Fruit fly (Drosophila melanogaster) whole organism, embryonic: ENCODE data around the gene Lasp.

Experiments used
- ATbp ChIP-seq: fragments of 200-800 bp; sonication (Bioruptor generic); optimal IDR thresholded peaks from 2 replicates; lab custom pipeline; 2017; ENCODE audit warnings: missing biosample characterization, mild to moderate bottlenecking, missing genetic modification characterization, missing genetic modification reagents
- Abd-B ChIP-seq: fragments of 200-800 bp; sonication (Bioruptor generic); optimal IDR thresholded peaks from 2 replicates; lab custom pipeline; 2018; ENCODE audit warnings: missing biosample characterization, mild to moderate bottlenecking, missing genetic modification characterization, moderate library complexity
- Atf-2 ChIP-seq: fragments of 200-800 bp; sonication (Bioruptor generic); optimal IDR thresholded peaks from 2 replicates; lab custom pipeline; 2016; ENCODE audit warnings: missing biosample characterization, missing genetic modification characterization
- Bteb2 ChIP-seq: fragments of 200-800 bp; sonication (Bioruptor generic); optimal IDR thresholded peaks from 2 replicates; lab custom pipeline; 2016; ENCODE audit warnings: missing biosample characterization, missing genetic modification characterization
- CG10147 ChIP-seq: fragments of 200-800 bp; sonication (Bioruptor generic); optimal IDR thresholded peaks from 2 replicates; lab custom pipeline; 2019; ENCODE audit warnings: missing biosample characterization, mild to moderate bottlenecking, missing genetic modification characterization, moderate library complexity
- CG10321 ChIP-seq: fragments of 200-800 bp; sonication (Bioruptor generic); IDR thresholded peaks from 2 replicates; pipeline ENCODE4 v1.3.6; 2022; ENCODE audit warnings: missing biosample characterization, missing genetic modification characterization
- CG10543 ChIP-seq: fragments of 200-800 bp; sonication (Bioruptor generic); optimal IDR thresholded peaks from 3 replicates; lab custom pipeline; 2017; ENCODE audit warnings: missing biosample characterization, mild to moderate bottlenecking, missing genetic modification characterization, moderate library complexity
- CG11398 ChIP-seq: fragments of 200-800 bp; sonication (Bioruptor generic); optimal IDR thresholded peaks from 2 replicates; lab custom pipeline; 2016; ENCODE audit warnings: missing biosample characterization, missing genetic modification characterization
- CG12155 ChIP-seq: fragments of 200-800 bp; sonication (Bioruptor generic); optimal IDR thresholded peaks from 3 replicates; lab custom pipeline; 2016; ENCODE audit warnings: missing biosample characterization, missing genetic modification characterization
- CG12219 ChIP-seq: fragments of 200-800 bp; sonication (Bioruptor generic); optimal IDR thresholded peaks from 3 replicates; lab custom pipeline; 2018; ENCODE audit warnings: missing biosample characterization, mild to moderate bottlenecking, missing genetic modification characterization
- CG13424 ChIP-seq: fragments of 200-800 bp; sonication (Bioruptor generic); optimal IDR thresholded peaks from 2 replicates; lab custom pipeline; 2019; ENCODE audit warnings: missing biosample characterization, mild to moderate bottlenecking, missing genetic modification characterization, moderate library complexity
- CG1647 ChIP-seq: fragments of 200-800 bp; sonication (Bioruptor generic); optimal IDR thresholded peaks from 3 replicates; lab custom pipeline; 2016; ENCODE audit warnings: missing biosample characterization, missing genetic modification characterization
- CG16863 ChIP-seq: fragments of 200-800 bp; sonication (Bioruptor generic); optimal IDR thresholded peaks from 3 replicates; lab custom pipeline; 2016; ENCODE audit warnings: missing biosample characterization, missing genetic modification characterization
- CG17359 ChIP-seq: fragments of 200-800 bp; sonication (Bioruptor generic); optimal IDR thresholded peaks from 3 replicates; lab custom pipeline; 2018; ENCODE audit warnings: missing biosample characterization, mild to moderate bottlenecking, missing genetic modification characterization, moderate library complexity
- CG2889 ChIP-seq: fragments of 200-800 bp; sonication (Bioruptor generic); IDR thresholded peaks from 3 replicates; pipeline ENCODE4 v1.3.6; 2022; ENCODE audit warnings: missing biosample characterization, missing genetic modification characterization
- CG32772 ChIP-seq: fragments of 200-800 bp; sonication (Bioruptor generic); IDR thresholded peaks from 2 replicates; pipeline ENCODE4 v1.3.6; 2022; ENCODE audit warnings: missing biosample characterization, missing genetic modification characterization
- CG33213 ChIP-seq: fragments of 200-800 bp; sonication (Bioruptor generic); optimal IDR thresholded peaks from 3 replicates; lab custom pipeline; 2016; ENCODE audit warnings: missing biosample characterization, missing genetic modification characterization
- CG4360 ChIP-seq: fragments of 200-800 bp; sonication (Bioruptor generic); IDR thresholded peaks from 2 replicates; pipeline ENCODE4 v1.3.6; 2022; ENCODE audit warnings: missing biosample characterization, missing genetic modification characterization
- CG5180 ChIP-seq: fragments of 200-800 bp; sonication (Bioruptor generic); optimal IDR thresholded peaks from 3 replicates; lab custom pipeline; 2017; ENCODE audit warnings: missing biosample characterization, missing genetic modification characterization, mild to moderate bottlenecking, moderate library complexity, missing genetic modification reagents
- CG6854 ChIP-seq: fragments of 200-800 bp; sonication (Bioruptor generic); optimal IDR thresholded peaks from 3 replicates; lab custom pipeline; 2017; ENCODE audit warnings: missing biosample characterization, mild to moderate bottlenecking, missing genetic modification characterization
- CG8089 ChIP-seq: fragments of 200-800 bp; sonication (Bioruptor generic); optimal IDR thresholded peaks from 3 replicates; lab custom pipeline; 2016; ENCODE audit warnings: missing biosample characterization, missing genetic modification characterization
- CG9876 ChIP-seq: fragments of 200-800 bp; sonication (Bioruptor generic); optimal IDR thresholded peaks from 2 replicates; lab custom pipeline; 2016; ENCODE audit warnings: missing biosample characterization, missing genetic modification characterization
- CrebB ChIP-seq: fragments of 200-800 bp; sonication (Bioruptor generic); optimal IDR thresholded peaks from 3 replicates; lab custom pipeline; 2018; ENCODE audit warnings: missing biosample characterization, mild to moderate bottlenecking, missing genetic modification characterization
- D19B ChIP-seq: fragments of 200-800 bp; sonication (Bioruptor generic); optimal IDR thresholded peaks from 2 replicates; lab custom pipeline; 2017; ENCODE audit warnings: missing biosample characterization, mild to moderate bottlenecking, missing genetic modification characterization
- Dad ChIP-seq: fragments of 200-800 bp; sonication (Bioruptor generic); optimal IDR thresholded peaks from 3 replicates; lab custom pipeline; 2016; ENCODE audit warnings: missing biosample characterization, missing genetic modification characterization
- Doc3 ChIP-seq: fragments of 200-800 bp; sonication (Bioruptor generic); IDR thresholded peaks from 3 replicates; pipeline ENCODE4 v1.3.6; 2022; ENCODE audit warnings: missing biosample characterization, missing genetic modification characterization; ENCODE audit not compliant: partially characterized antibody
- H15 ChIP-seq: fragments of 200-800 bp; sonication (Bioruptor generic); IDR thresholded peaks from 3 replicates; pipeline ENCODE4 v1.3.6; 2022; ENCODE audit warnings: missing biosample characterization, missing genetic modification characterization
- Max ChIP-seq: fragments of 200-800 bp; sonication (Bioruptor generic); optimal IDR thresholded peaks from 2 replicates; lab custom pipeline; 2016; ENCODE audit warnings: missing biosample characterization, mild to moderate bottlenecking, missing genetic modification characterization
- Mrtf ChIP-seq: fragments of 200-800 bp; sonication (Bioruptor generic); IDR thresholded peaks from 3 replicates; pipeline ENCODE4 v1.3.6; 2022; ENCODE audit warnings: missing biosample characterization, missing genetic modification characterization
- Opbp ChIP-seq: fragments of 200-800 bp; sonication (Bioruptor generic); IDR thresholded peaks from 3 replicates; pipeline ENCODE4 v1.3.6; 2022; ENCODE audit warnings: missing biosample characterization, missing genetic modification characterization; ENCODE audit not compliant: partially characterized antibody
- Six4 ChIP-seq: fragments of 200-800 bp; sonication (Bioruptor generic); optimal IDR thresholded peaks from 2 replicates; lab custom pipeline; 2016; ENCODE audit warnings: missing biosample characterization, missing genetic modification characterization
- Vsx1 ChIP-seq: fragments of 200-800 bp; sonication (Bioruptor generic); optimal IDR thresholded peaks from 2 replicates; lab custom pipeline; 2017; ENCODE audit warnings: missing biosample characterization, mild to moderate bottlenecking, missing genetic modification characterization, missing genetic modification reagents
- bcd ChIP-seq: fragments of 200-800 bp; sonication (Bioruptor generic); optimal IDR thresholded peaks from 2 replicates; lab custom pipeline; 2017; ENCODE audit warnings: missing biosample characterization, mild to moderate bottlenecking, missing genetic modification characterization
- chinmo ChIP-seq: fragments of 200-800 bp; sonication (Bioruptor generic); IDR thresholded peaks from 4 replicates; pipeline ENCODE4 v1.3.6; 2022; ENCODE audit warnings: missing biosample characterization, missing genetic modification characterization; ENCODE audit not compliant: partially characterized antibody
- crc ChIP-seq: fragments of 200-800 bp; sonication (Bioruptor generic); optimal IDR thresholded peaks from 2 replicates; lab custom pipeline; 2016; ENCODE audit warnings: missing biosample characterization, missing genetic modification characterization
- dan ChIP-seq: fragments of 200-800 bp; sonication (Bioruptor generic); IDR thresholded peaks from 2 replicates; pipeline ENCODE4 v1.3.6; 2022; ENCODE audit warnings: missing biosample characterization, missing genetic modification characterization
- exex ChIP-seq: fragments of 200-800 bp; sonication (Bioruptor generic); optimal IDR thresholded peaks from 4 replicates; lab custom pipeline; 2018; ENCODE audit warnings: missing biosample characterization, mild to moderate bottlenecking, missing genetic modification characterization, moderate library complexity
- fd64A ChIP-seq: fragments of 200-800 bp; sonication (Bioruptor generic); optimal IDR thresholded peaks from 3 replicates; lab custom pipeline; 2018; ENCODE audit warnings: missing biosample characterization, mild to moderate bottlenecking, missing genetic modification characterization
- gsb ChIP-seq: fragments of 200-800 bp; sonication (Bioruptor generic); IDR thresholded peaks from 2 replicates; pipeline ENCODE4 v1.3.6; 2022; ENCODE audit warnings: missing biosample characterization, missing genetic modification characterization
- ind ChIP-seq: fragments of 200-800 bp; sonication (Bioruptor generic); optimal IDR thresholded peaks from 3 replicates; lab custom pipeline; 2016; ENCODE audit warnings: missing biosample characterization, missing genetic modification characterization
- insv ChIP-seq, 2 experiments: fragments of 200-800 bp; sonication (Bioruptor generic); optimal IDR thresholded peaks; 3 replicates each; lab custom pipeline; 2016 to 2018; ENCODE audit warnings: missing biosample characterization in 2 of 2, missing genetic modification characterization in 2 of 2
- kni ChIP-seq: fragments of 200-800 bp; sonication (Bioruptor generic); optimal IDR thresholded peaks from 3 replicates; lab custom pipeline; 2017; ENCODE audit warnings: mild to moderate bottlenecking, missing biosample characterization, missing genetic modification reagents, missing genetic modification characterization
- otp ChIP-seq: fragments of 200-800 bp; sonication (Bioruptor generic); IDR thresholded peaks from 3 replicates; pipeline ENCODE4, ENCODE4 v1.3.6; 2022; ENCODE audit warnings: missing biosample characterization, missing genetic modification characterization
- p53 ChIP-seq: fragments of 200-800 bp; sonication (Bioruptor generic); optimal IDR thresholded peaks from 2 replicates; lab custom pipeline; 2016; ENCODE audit warnings: missing biosample characterization, missing genetic modification characterization
- sens ChIP-seq: fragments of 200-800 bp; sonication (Bioruptor generic); peaks from one replicate; lab custom pipeline; 2016; ENCODE audit warnings: missing biosample characterization, missing genetic modification characterization
- sr ChIP-seq: fragments of 200-800 bp; sonication (Bioruptor generic); IDR thresholded peaks from 3 replicates; pipeline ENCODE4 v1.3.6; 2022; ENCODE audit warnings: missing biosample characterization, missing genetic modification characterization
- ssp ChIP-seq: fragments of 200-800 bp; sonication (Bioruptor generic); IDR thresholded peaks from 2 replicates; pipeline ENCODE4 v1.3.6; 2022; ENCODE audit warnings: missing biosample characterization, missing genetic modification characterization
- ttk ChIP-seq: fragments of 200-800 bp; sonication (Bioruptor generic); IDR thresholded peaks from 2 replicates; pipeline ENCODE4 v2.1.2; 2022; ENCODE audit warnings: missing biosample characterization, missing genetic modification characterization
- twi ChIP-seq: fragments of 200-800 bp; optimal IDR thresholded peaks from 2 replicates; lab custom pipeline; 2019; ENCODE audit warnings: missing biosample characterization, mild to moderate bottlenecking, missing genetic modification characterization, moderate library complexity
- wor ChIP-seq: fragments of 200-800 bp; sonication (Bioruptor generic); IDR thresholded peaks from 2 replicates; pipeline ENCODE4 v1.3.6; 2022; ENCODE audit warnings: missing biosample characterization, missing genetic modification characterization

The Lasp gene

DNA sequence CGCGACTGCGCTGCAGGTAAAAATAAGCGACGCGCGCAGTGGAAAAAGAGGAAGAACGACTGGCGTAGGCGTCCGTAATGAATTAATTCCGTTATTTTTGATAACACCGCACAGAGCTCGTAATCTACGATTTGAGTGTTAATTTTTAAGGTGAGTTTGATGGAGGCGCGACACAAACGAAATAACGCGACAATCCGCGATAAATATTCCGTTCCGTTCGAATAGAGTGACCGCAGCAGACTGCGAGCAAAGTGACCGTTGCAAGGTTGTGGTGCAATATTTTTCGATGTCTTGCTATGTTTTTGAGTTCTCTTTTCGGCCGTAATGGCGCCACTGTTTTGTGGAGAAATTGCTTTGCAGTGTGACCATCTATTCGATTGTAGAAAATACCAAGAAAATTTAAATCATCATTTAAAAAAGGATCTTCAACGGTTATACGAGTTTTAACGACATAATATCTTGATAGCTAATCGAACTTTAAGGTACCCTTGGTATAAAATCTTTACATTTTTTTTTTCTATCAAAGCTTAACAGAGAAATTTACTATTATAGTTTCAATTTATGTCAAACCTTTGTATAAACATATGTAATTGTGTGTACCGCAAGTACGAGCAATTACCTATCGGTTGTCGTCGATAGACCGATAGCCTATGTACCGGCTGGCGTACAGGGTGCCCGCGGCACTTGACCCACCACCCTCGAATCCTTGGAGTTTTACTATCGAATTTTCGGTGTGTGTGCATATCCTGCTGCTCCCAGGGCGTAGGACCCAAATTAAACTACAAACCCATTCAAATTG, at the start of gene Lasp, which contains the start of the genes CG43954 and Dab (continued):
- TF ChIP-seq Vsx1 (GFP tag; lab: Kevin White, UChicago) (peak; percentile 49), Doc3 (GFP tag; lab: Robert Waterston, UW) (peak; percentile 43; the same call in 1 of the 3 replicates), twi (tag; lab: Kevin White, UChicago) (no peak), ind (GFP tag; lab: Kevin White, UChicago) (no peak), CG4360 (GFP tag; lab: Robert Waterston, UW) (no peak), CG5180 (GFP tag; lab: Kevin White, UChicago) (no peak), CG16863 (GFP tag; lab: Kevin White, UChicago) (no peak), CG6854 (GFP tag; lab: Kevin White, UChicago) (peak; percentile 59), CG11398 (GFP tag; lab: Kevin White, UChicago) (no peak), sr (peak; percentile 57; the same call in 1 of the 3 replicates), CG10543 (GFP tag; lab: Kevin White, UChicago) (peak; percentile 60), CG1647 (GFP tag; lab: Kevin White, UChicago) (no peak), CrebB (tag; lab: Kevin White, UChicago) (peak; percentile 62), CG33213 (GFP tag; lab: Kevin White, UChicago) (peak; percentile 90), Opbp (GFP tag; lab: Robert Waterston, UW) (0 out of 3 replicates have a peak, but pooled peaks have one; percentile 5), Bteb2 (GFP tag; lab: Kevin White, UChicago) (no peak), CG10321 (peak; percentile 51), chinmo (GFP tag; lab: Robert Waterston, UW) (peak; percentile 99), CG32772 (GFP tag; lab: Robert Waterston, UW) (no peak), dan (GFP tag; lab: Robert Waterston, UW) (no peak), kni (GFP tag; lab: Kevin White, UChicago) (peak; percentile 14), Mrtf (GFP tag; lab: Robert Waterston, UW) (no peak), sens (GFP tag; lab: Kevin White, UChicago) (peak; percentile 69), p53 (GFP tag; lab: Kevin White, UChicago) (no peak), CG8089 (GFP tag; lab: Kevin White, UChicago) (peak; percentile 25), H15 (GFP tag; lab: Robert Waterston, UW) (no peak), CG10147 (peak; percentile 3), Dad (GFP tag; lab: Kevin White, UChicago) (no peak), CG9876 (GFP tag; lab: Kevin White, UChicago) (no peak), bcd (GFP tag; lab: Kevin White, UChicago) (no peak), Six4 (GFP tag; lab: Kevin White, UChicago) (peak; percentile 5), crc (GFP tag; lab: Kevin White, UChicago) (no peak), exex (tag; lab: Kevin White, UChicago) (peak; percentile 51), CG2889 (GFP tag; lab: Robert Waterston, UW) (no peak), Max (no peak), CG12219 (GFP tag; lab: Kevin White, UChicago) (no peak), otp (GFP tag; lab: Robert Waterston, UW) (peak; percentile 36; the same call in 1 of the 3 replicates), CG12155 (no peak), insv (GFP tag; optimal IDR thresholded peaks at IDR 0.05; lab: Kevin White, UChicago) (peak in 1 of 2 experiments; percentile 23), wor (GFP tag; lab: Robert Waterston, UW) (no peak), CG13424 (tag; lab: Kevin White, UChicago) (no peak), Atf-2 (no peak), fd64A (no peak), Abd-B (GFP tag; lab: Kevin White, UChicago) (no peak), ttk (GFP tag; lab: Robert Waterston, UW) (peak; percentile 7; the same call in 1 of the 2 replicates), ssp (GFP tag; lab: Robert Waterston, UW) (no peak), D19B (GFP tag; lab: Kevin White, UChicago) (no peak), gsb (no peak), CG17359 (peak; percentile 22), ATbp (no peak)
